Fruit fly (Drosophila melanogaster): ENCODE measurements around the gene RpL35A.

The RpL35A gene

DNA sequence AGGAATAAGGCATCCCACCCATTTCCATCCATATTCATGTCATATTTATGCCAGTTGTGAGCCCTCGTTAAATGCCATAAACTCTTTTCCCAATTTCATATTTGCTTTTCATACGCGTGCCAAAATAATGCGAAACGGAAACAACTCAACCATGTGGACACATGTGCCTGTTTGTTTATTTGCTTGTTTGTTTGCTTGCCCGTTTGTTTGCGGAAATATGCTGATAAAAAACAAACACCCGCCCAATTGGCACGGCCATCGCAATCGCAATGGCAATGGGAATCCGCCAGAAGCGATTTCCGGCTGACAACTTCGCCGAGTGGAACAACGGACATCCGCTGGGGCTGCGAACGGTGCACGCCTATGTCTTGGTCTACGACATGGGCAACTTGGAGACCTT, 12.6 kb downstream of the RpL35A start:
- no peak for TF ChIP-seq noc (tag; optimal IDR thresholded peaks at IDR 0.05)

DNA sequence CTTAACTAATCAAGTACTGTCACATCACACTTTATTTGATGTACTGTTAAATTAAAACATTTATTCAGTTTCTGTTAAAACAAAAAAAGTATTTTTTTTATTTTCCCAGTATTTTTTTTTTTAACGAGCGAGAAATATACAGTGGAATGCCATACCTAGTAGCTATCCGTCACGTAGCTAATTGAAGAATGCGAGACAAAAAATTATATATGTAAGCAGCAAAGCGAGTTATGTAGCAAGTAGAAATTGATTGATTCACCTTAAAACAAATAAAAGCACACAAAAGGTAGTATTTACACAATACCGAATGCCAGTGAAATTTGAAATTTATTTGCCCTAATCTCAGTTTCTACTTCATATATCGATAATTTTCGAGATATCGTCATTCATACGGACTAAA, 28.2 kb downstream of the RpL35A start:
- TF ChIP-seq noc (tag; optimal IDR thresholded peaks at IDR 0.05) = no peak

DNA sequence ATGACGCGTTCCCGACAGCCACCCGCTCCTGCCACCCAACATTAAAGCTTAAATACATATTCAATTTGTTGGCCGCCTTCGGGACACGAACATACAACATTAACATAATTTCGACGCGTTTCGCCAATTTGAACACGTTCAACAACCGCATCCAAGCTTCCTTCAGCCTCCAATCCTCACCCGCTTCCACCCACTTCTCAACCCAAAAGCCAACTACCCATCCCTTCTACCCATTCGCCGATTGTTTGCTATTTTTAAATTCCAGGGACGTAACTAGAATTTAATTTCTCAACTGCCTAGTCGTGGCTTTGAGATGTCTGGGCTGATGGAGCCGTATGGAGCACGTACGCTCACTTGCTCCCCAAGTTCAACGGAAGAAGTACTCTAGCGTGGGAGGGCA, 37.1 kb downstream of the RpL35A start:
- TF ChIP-seq noc (tag; optimal IDR thresholded peaks at IDR 0.05) = no peak

DNA sequence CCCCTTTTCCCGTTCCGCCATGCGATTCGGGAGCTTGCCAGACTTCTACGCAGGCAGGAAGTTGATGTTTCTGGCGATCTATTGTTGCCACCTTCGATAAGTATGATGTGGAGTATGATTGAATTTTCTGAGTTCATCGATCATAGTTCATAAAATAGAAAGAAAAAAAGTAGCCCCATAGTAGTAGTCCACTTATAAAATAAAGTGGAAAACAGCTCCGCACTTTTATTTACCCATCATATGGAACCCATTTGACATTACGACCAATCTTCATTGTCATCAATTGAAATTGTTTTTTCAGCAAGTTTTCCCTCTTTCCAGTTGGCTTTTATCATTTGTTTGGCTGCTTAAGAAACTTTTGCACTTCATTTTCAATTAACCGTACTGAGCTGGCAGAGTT, 39.7 kb downstream of the RpL35A start, which contains the start of gene CG12147:
CG12147 (minus strand) TSS at position 101 of the 400 bp plus-strand sequence.
- TF ChIP-seq noc (tag; optimal IDR thresholded peaks at IDR 0.05) = no peak

DNA sequence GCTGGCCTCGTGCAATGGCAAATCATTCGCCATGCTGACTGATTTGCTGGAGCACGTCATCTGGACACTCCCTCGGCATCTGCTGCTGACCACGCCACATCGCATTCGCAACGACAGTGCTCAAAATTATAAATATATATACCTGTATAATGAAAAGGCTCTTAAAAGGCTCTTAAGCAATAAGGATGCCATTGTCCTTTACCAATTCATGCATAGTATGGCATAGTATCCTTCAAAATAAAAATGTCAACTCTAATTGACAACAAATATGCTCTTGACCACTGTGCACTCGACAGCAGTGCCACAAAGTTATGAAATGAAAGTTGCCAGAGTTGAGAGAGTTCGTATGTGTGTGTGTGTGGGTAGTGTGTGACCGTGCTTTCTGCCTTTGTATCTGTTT, 44.8 kb downstream of the RpL35A start:
- TF ChIP-seq noc (tag; optimal IDR thresholded peaks at IDR 0.05) = no peak

DNA sequence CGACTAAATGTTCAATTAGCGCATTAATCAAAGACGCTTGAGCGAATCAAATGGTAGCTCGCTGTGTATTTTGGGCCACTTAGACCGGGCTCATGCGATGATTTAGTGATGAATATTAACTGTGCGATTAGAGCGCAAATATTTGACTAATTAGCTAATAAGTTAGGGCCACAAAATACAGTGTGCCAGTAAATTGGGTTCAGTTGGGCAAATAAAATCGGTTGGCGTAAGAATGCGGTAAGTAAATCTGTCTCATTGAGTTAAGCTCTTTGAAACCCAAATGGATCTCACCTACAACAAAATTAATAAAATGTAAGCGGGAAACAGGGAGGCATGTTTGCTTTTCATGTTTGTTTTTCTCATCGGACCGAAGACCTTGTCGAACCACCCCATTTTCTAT, 46.4 kb downstream of the RpL35A start:
- no peak for TF ChIP-seq noc (tag; optimal IDR thresholded peaks at IDR 0.05)

Data from whole organism, larva.